Fruit fly (Drosophila melanogaster): Measurements from ENCODE around the gene PK2-R2.

DNA sequence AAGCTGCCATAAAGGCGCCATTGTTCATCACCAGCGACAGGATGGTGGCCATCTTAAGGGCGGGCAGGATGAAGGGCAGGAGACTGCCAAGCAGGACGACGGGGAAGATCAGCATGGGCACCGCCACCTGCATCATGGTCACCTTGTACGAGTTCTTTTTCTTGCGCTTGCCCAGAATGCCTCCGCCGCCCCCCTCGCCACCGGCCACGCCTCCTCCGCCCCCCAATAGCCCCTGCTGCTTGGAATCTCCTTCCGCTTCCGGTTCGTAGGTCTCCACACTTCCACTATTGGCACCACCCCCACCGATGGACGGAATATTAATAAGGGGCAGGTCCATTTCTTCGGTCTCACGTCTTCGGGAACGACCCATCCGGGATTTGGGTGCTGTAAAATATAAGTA is 48.9 kb downstream of the PK2-R2 start:
- TF ChIP-seq usp (GFP tag; optimal IDR thresholded peaks at IDR 0.05): no peak
- TF ChIP-seq pan (optimal IDR thresholded peaks at IDR 0.05): no peak
- no peak for TF ChIP-seq Dll (optimal IDR thresholded peaks at IDR 0.05)
- TF ChIP-seq CG8478 (optimal IDR thresholded peaks at IDR 0.05): no peak
- TF ChIP-seq psq (optimal IDR thresholded peaks at IDR 0.05): no peak
- TF ChIP-seq EcR (GFP tag; optimal IDR thresholded peaks at IDR 0.05): no peak
